Worm (Caenorhabditis elegans): Measurements from ENCODE around the gene tofu-2.

tofu-2 gene

DNA sequence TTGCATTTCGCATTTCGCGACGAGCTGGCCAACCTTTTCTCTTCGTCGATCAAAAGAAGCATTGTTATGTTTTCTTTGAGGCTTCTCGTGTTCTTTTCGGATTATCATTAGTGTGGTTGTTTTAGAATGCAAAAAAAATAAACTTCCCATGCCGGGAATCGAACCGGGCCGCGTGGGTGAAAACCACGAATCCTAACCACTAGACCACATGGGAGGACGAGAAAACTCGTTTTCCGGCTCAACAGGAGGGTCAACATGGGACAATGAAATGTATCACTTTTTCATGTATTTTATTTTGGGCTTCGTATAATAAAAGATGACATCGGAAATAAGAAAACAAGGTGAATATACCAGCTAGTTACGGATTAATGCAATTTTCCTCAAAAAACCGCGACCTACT, 18.6 kb upstream of the tofu-2 start:
- TF ChIP-seq efl-1 (optimal IDR thresholded peaks at IDR 0.05) (no peak), efl-1 (GFP tag; optimal IDR thresholded peaks at IDR 0.05 in 1 of 2) (peak in 1 of 2 experiments; percentile 85), elt-2 (tag; optimal IDR thresholded peaks at IDR 0.05) (no peak)

DNA sequence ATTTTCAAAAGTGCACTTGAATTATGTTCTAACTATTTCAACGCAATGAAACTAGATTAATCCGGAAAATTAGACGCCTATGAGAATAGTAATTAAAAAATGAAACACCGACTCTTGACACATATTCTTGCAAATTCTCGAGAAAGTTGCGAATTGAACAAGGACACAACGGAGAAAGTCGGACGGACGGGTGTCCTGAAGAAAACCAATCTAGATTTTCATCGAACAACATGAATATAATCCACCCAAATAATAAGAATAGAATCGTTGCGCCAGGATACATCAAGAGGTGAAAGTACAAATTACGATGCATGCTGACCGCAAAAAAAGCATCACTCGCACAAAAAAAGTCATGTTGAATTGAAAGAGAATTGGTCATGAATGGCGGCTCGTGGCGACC, 17.8 kb upstream of the tofu-2 start:
- TF ChIP-seq blmp-1 (tag; optimal IDR thresholded peaks at IDR 0.05) (peak; percentile 82), nhr-19 (GFP tag; conservative IDR thresholded peaks at IDR 0.05) (no peak)

DNA sequence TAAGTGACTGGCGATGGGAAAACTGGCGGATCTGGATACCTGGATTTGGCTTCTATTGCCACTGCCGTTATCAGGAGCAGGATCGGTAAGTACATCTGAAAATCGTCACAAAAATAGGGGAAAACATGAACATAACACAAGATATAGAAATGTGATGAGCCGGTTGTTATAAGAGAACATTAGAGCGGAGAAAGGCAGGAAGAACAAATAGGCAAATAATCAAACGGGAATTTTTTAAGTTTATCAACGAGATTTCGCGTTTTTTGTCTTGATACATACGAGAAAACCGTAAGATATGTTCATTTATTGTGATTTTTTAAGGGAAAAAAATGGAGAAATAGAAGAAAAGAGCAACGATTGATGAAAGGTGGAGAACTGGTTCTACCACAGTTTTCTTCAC, 14.2 kb upstream of the tofu-2 start, which contains the start of gene Y57E12AR.1:
Gene Y57E12AR.1 (minus strand): TSS at position 101 of the 400 bp plus-strand sequence.
- no peak for TF ChIP-seq unc-30 (tag; optimal IDR thresholded peaks at IDR 0.05)
- TF ChIP-seq mdl-1 (tag; optimal IDR thresholded peaks at IDR 0.05) = no peak
- TF ChIP-seq hlh-17 (GFP tag; optimal IDR thresholded peaks at IDR 0.05; ENCODE audit: borderline replicate concordance) = no peak
- no peak for TF ChIP-seq elt-2 (tag; optimal IDR thresholded peaks at IDR 0.05)
- TF ChIP-seq nhr-12 (tag; optimal IDR thresholded peaks at IDR 0.05) = no peak
- TF ChIP-seq snu-23 (GFP tag; optimal IDR thresholded peaks at IDR 0.05) = no peak
- no peak for TF ChIP-seq lin-39 (tag; optimal IDR thresholded peaks at IDR 0.05)
- no peak for TF ChIP-seq C34B4.2 (tag; optimal IDR thresholded peaks at IDR 0.05)
- TF ChIP-seq aly-2 (tag; optimal IDR thresholded peaks at IDR 0.05) = no peak
- no peak for TF ChIP-seq blmp-1 (tag; optimal IDR thresholded peaks at IDR 0.05)
- no peak for TF ChIP-seq lin-14 (GFP tag; optimal IDR thresholded peaks at IDR 0.05)
- no peak for TF ChIP-seq dsc-1 (tag; optimal IDR thresholded peaks at IDR 0.05)
- TF ChIP-seq fos-1 (tag; optimal IDR thresholded peaks at IDR 0.05) = no peak
- no peak for TF ChIP-seq nhr-84 (tag; optimal IDR thresholded peaks at IDR 0.05)
- TF ChIP-seq unc-62 (GFP tag; optimal IDR thresholded peaks at IDR 0.05) = no peak
- TF ChIP-seq ceh-8 (GFP tag; optimal IDR thresholded peaks at IDR 0.05) = no peak
- TF ChIP-seq ces-1 (GFP tag; optimal IDR thresholded peaks at IDR 0.05) = no peak
- no peak for TF ChIP-seq xbp-1 (tag; optimal IDR thresholded peaks at IDR 0.05)
- no peak for TF ChIP-seq unc-86 (tag; optimal IDR thresholded peaks at IDR 0.05)
- TF ChIP-seq nhr-71 (tag; optimal IDR thresholded peaks at IDR 0.05) = no peak

DNA sequence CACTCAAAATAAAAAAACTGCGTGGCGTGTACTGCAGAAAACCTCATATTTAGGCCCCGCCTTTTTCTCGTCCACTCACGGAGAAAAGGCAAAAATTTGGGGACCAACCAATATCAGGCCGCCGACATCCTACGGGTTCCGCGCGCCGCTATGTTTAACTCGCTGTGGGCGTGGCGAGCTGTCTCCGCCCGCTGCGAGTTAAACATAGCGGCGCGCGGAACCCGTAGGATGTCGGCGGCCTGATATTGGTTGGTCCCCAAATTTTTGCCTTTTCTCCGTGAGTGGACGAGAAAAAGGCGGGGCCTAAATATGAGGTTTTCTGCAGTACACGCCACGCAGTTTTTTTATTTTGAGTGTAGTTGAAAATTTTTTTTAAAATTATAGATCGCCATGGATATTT, 11.7 kb upstream of the tofu-2 start, which contains the start of gene tmem-258:
Gene tmem-258 (plus strand): TSS at position 385 of the 400 bp plus-strand sequence.
- peak; percentile 42 for TF ChIP-seq snpc-4 (tag; optimal IDR thresholded peaks at IDR 0.05)

DNA sequence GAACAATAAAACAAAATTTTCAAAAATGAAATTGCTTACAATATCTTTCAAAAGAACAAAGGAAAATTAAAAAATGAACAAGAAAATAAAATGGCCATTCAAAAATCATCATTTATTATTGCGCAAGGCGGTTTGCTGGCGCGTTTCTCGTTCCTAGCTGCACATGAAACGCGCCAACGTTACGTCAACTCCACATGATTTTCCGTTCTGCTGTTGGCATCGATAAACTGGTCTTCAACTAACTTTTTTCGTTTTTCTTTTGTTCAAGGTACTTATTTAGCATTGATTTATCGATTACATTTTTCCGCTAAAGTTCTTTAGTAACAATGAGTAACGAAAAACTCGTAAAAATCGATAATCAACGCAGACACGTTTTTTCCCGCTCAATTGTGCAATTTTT, 9.3 kb upstream of the tofu-2 start, which contains the start of the genes Y57E12AL.6 and Y57E12AL.1:
Gene Y57E12AL.6 (minus strand): TSS at position 75 of the 400 bp plus-strand sequence.
Gene Y57E12AL.1 (plus strand): TSS at position 135 of the 400 bp plus-strand sequence.
- peak; percentile 41 for TF ChIP-seq lir-3 (tag; optimal IDR thresholded peaks at IDR 0.05; ENCODE audit: poor library complexity)
- peak; percentile 89 for TF ChIP-seq unc-130 (tag; optimal IDR thresholded peaks at IDR 0.05)
- no peak for TF ChIP-seq hlh-17 (GFP tag; optimal IDR thresholded peaks at IDR 0.05; ENCODE audit: borderline replicate concordance)
- no peak for TF ChIP-seq aha-1 (tag; optimal IDR thresholded peaks at IDR 0.05)
- TF ChIP-seq zip-4 (GFP tag; optimal IDR thresholded peaks at IDR 0.05) = no peak
- no peak for TF ChIP-seq pqm-1 (tag; optimal IDR thresholded peaks at IDR 0.05)
- peak; percentile 87 for TF ChIP-seq lin-14 (GFP tag; optimal IDR thresholded peaks at IDR 0.05)
- no peak for TF ChIP-seq vab-15 (tag; optimal IDR thresholded peaks at IDR 0.05)
- no peak for TF ChIP-seq ceh-88 (GFP tag; IDR thresholded peaks at IDR 0.05)
- peak; percentile 39 for TF ChIP-seq lin-39 (tag; optimal IDR thresholded peaks at IDR 0.05)
- no peak for TF ChIP-seq Y116A8C.19 (tag; optimal IDR thresholded peaks at IDR 0.05; ENCODE audit: borderline replicate concordance)
- TF ChIP-seq ceh-82 (tag; optimal IDR thresholded peaks at IDR 0.05) = peak; percentile 78 to 88 (median 79)
- no peak for TF ChIP-seq ces-1 (GFP tag; optimal IDR thresholded peaks at IDR 0.05)
- peak; percentile 41 for TF ChIP-seq F16B12.6 (tag; optimal IDR thresholded peaks at IDR 0.05)
- TF ChIP-seq egl-13 (tag; optimal IDR thresholded peaks at IDR 0.05) = peak; percentile 13
- TF ChIP-seq mep-1 (tag; optimal IDR thresholded peaks at IDR 0.05) = peak; percentile 92
- TF ChIP-seq unc-98 (GFP tag; IDR thresholded peaks at IDR 0.05) = no peak
- no peak for TF ChIP-seq sptf-1 (tag; optimal IDR thresholded peaks at IDR 0.05)
- no peak for TF ChIP-seq pag-3 (tag; optimal IDR thresholded peaks at IDR 0.05; ENCODE audit: borderline replicate concordance, insufficient read depth)
- TF ChIP-seq nhr-71 (tag; optimal IDR thresholded peaks at IDR 0.05) = peak; percentile 90
- no peak for TF ChIP-seq unc-30 (tag; optimal IDR thresholded peaks at IDR 0.05)
- TF ChIP-seq alr-1 (tag; optimal IDR thresholded peaks at IDR 0.05; ENCODE audit: borderline replicate concordance) = no peak
- peak; percentile 2 for TF ChIP-seq elt-2 (tag; optimal IDR thresholded peaks at IDR 0.05)
- TF ChIP-seq ama-1 (optimal IDR thresholded peaks at IDR 0.05) = peak; percentile 17
- peak; percentile 66 for TF ChIP-seq lin-15B (tag; optimal IDR thresholded peaks at IDR 0.05)
- peak; percentile 71 for TF ChIP-seq irx-1 (tag; optimal IDR thresholded peaks at IDR 0.05)
- peak; percentile 93 for TF ChIP-seq nhr-20 (tag; optimal IDR thresholded peaks at IDR 0.05)
- TF ChIP-seq lsy-2 (tag; optimal IDR thresholded peaks at IDR 0.05) = peak; percentile 83 to 87
- peak; percentile 96 for TF ChIP-seq skn-1 (tag; optimal IDR thresholded peaks at IDR 0.05)

Measured in whole organism, L1 larva.